Fruit fly (Drosophila melanogaster): ENCODE results near the gene Pmvk.

The Pmvk gene

DNA sequence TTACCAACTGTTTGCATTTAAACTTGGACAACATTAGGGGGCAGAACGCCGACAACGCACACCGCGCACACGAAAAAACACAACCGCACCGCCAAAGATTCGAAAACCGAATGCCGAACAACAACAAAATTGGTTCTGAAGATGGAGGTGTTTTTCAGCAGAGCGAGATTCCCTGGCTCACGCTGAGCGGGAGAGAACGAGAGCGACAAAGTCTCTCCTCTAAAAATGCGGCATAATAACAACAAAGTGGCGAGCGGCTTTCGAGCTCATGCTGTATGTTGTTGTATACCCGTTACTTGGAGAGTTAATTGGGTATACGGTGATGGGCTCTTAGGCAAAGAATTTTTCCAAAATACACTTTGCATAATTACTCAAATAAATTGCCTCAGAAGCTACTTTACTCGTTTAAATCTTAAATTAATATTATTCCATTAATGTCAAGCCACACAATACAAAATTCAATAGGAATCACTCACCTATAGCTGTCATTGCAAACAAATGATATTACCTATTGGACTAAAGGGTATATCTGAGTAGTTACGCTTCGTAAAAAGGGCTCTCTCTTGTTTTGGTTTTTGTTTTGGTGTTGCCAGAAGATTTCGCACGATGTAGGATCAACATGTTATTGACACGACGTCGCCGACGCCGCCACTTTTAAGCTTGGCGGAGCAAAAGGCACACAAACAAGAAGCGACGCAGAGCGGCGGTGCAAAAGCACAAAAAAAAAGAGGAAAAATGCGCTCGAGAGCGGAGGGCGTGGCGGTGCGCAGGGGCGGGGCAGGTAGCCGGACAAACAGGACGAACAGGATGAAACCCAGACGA, 7.4 kb downstream of the Pmvk start (continued):
- TF ChIP-seq CG42726 (GFP tag; IDR thresholded peaks at IDR 0.05; ENCODE audit: partially characterized antibody) = peak; percentile 58
- TF ChIP-seq croc (GFP tag; conservative IDR thresholded peaks at IDR 0.05) = no peak
- no peak for TF ChIP-seq hkb (optimal IDR thresholded peaks at IDR 0.05)
- TF ChIP-seq hkb (GFP tag; IDR thresholded peaks at IDR 0.05) = peak; percentile 72
- TF ChIP-seq CG8478 (optimal IDR thresholded peaks at IDR 0.05) = no peak
- peak; percentile 63 for TF ChIP-seq Oli (tag; optimal IDR thresholded peaks at IDR 0.05)
- TF ChIP-seq CG8924 (tag; optimal IDR thresholded peaks at IDR 0.05) = peak; percentile 65
- TF ChIP-seq vnd (GFP tag; IDR thresholded peaks at IDR 0.05; ENCODE audit: partially characterized antibody) = no peak
- TF ChIP-seq CG13624 (GFP tag; optimal IDR thresholded peaks at IDR 0.05) = no peak
- TF ChIP-seq Fer2 (tag; optimal IDR thresholded peaks at IDR 0.05) = peak; percentile 40
- TF ChIP-seq CG12942 (GFP tag; optimal IDR thresholded peaks at IDR 0.05) = peak; percentile 28
- TF ChIP-seq fd96Cb (tag; optimal IDR thresholded peaks at IDR 0.05) = peak; percentile 49
- no peak for TF ChIP-seq CG43689 (GFP tag; IDR thresholded peaks at IDR 0.05)
- TF ChIP-seq tup (GFP tag; optimal IDR thresholded peaks at IDR 0.05) = peak; percentile 20
- no peak for TF ChIP-seq CG3065 (GFP tag; optimal IDR thresholded peaks at IDR 0.05)
- peak; percentile 70 for TF ChIP-seq CG12391 (tag; optimal IDR thresholded peaks at IDR 0.05)
- TF ChIP-seq CG34224 (GFP tag; IDR thresholded peaks at IDR 0.05; ENCODE audit: partially characterized antibody) = no peak; the same call in 2 of the 3 replicates
- no peak for TF ChIP-seq ash1 (GFP tag; optimal IDR thresholded peaks at IDR 0.05)
- no peak for TF ChIP-seq ro (GFP tag; IDR thresholded peaks at IDR 0.05)
- no peak for TF ChIP-seq Bgb (GFP tag; IDR thresholded peaks at IDR 0.05; ENCODE audit: partially characterized antibody)
- TF ChIP-seq CG5180 (GFP tag; optimal IDR thresholded peaks at IDR 0.05) = peak; percentile 24
- peak; percentile 63 for TF ChIP-seq HLHmδ (GFP tag; optimal IDR thresholded peaks at IDR 0.05)
- TF ChIP-seq CG11085 (GFP tag; IDR thresholded peaks at IDR 0.05) = 0 out of 2 replicates have a peak, but pooled peaks have one; percentile 14
- peak; percentile 79 for TF ChIP-seq CG13894 (tag; optimal IDR thresholded peaks at IDR 0.05)
- TF ChIP-seq odd (GFP tag; optimal IDR thresholded peaks at IDR 0.05) = peak; percentile 57
- TF ChIP-seq CG12744 (GFP tag; optimal IDR thresholded peaks at IDR 0.05) = no peak
- peak; percentile 22 for TF ChIP-seq pnt (GFP tag; optimal IDR thresholded peaks at IDR 0.05)
- no peak for TF ChIP-seq oc (tag; optimal IDR thresholded peaks at IDR 0.05)
- TF ChIP-seq CG2120 (GFP tag; optimal IDR thresholded peaks at IDR 0.05) = peak; percentile 90
- no peak for TF ChIP-seq B-H1 (GFP tag; IDR thresholded peaks at IDR 0.05)
- TF ChIP-seq dpn (GFP tag; optimal IDR thresholded peaks at IDR 0.05) = peak; percentile 56 to 68
- peak; percentile 59; the same call in 1 of the 2 replicates for TF ChIP-seq crol (GFP tag; IDR thresholded peaks at IDR 0.05)
- TF ChIP-seq Kr (GFP tag; optimal IDR thresholded peaks at IDR 0.05) = no peak
- TF ChIP-seq gcm2 (GFP tag; optimal IDR thresholded peaks at IDR 0.05) = no peak
- TF ChIP-seq Asciz (GFP tag; optimal IDR thresholded peaks at IDR 0.05) = peak; percentile 26
- TF ChIP-seq sqz (GFP tag; optimal IDR thresholded peaks at IDR 0.05) = no peak
- TF ChIP-seq chif (GFP tag; optimal IDR thresholded peaks at IDR 0.05) = peak in 1 of 2 experiments; percentile 55
- peak; percentile 67 for TF ChIP-seq Bteb2 (GFP tag; optimal IDR thresholded peaks at IDR 0.05)
- no peak for TF ChIP-seq tll (GFP tag; optimal IDR thresholded peaks at IDR 0.05)
- TF ChIP-seq CG4854 (GFP tag; optimal IDR thresholded peaks at IDR 0.05) = peak; percentile 51
- TF ChIP-seq sug (tag; optimal IDR thresholded peaks at IDR 0.05) = peak; percentile 45
- TF ChIP-seq CG9797 (GFP tag; optimal IDR thresholded peaks at IDR 0.05) = no peak
- TF ChIP-seq CrebB (tag; optimal IDR thresholded peaks at IDR 0.05) = peak; percentile 72
- no peak for TF ChIP-seq ewg (GFP tag; optimal IDR thresholded peaks at IDR 0.05)
- TF ChIP-seq H2.0 (GFP tag; IDR thresholded peaks at IDR 0.05) = peak; percentile 40; the same call in 1 of the 2 replicates
- peak; percentile 78 for TF ChIP-seq scrt (GFP tag; optimal IDR thresholded peaks at IDR 0.05)
- TF ChIP-seq stwl (tag; optimal IDR thresholded peaks at IDR 0.05) = no peak
- TF ChIP-seq dati (GFP tag; IDR thresholded peaks at IDR 0.05) = no peak
- TF ChIP-seq bcd (GFP tag; optimal IDR thresholded peaks at IDR 0.05) = peak; percentile 63

Data from whole organism, embryonic.